Worm (Caenorhabditis elegans) whole organism, late embryonic: ENCODE results near the gene F59A6.10.

ENCODE experiments used
- F13H6.1 ChIP-seq: sonication (generic microtip); optimal IDR thresholded peaks from 2 replicates; lab custom pipeline; 2016; ENCODE audit warnings: missing genetic modification characterization, missing compliant biosample characterization
- K02D7.2 ChIP-seq: sonication (generic microtip); optimal IDR thresholded peaks from 2 replicates; lab custom pipeline; 2017; ENCODE audit warnings: mild to moderate bottlenecking, missing genetic modification characterization, missing compliant biosample characterization
- Y22D7AL.16 ChIP-seq: sonication (generic microtip); optimal IDR thresholded peaks from 2 replicates; lab custom pipeline; 2016; ENCODE audit warnings: missing genetic modification characterization, missing compliant biosample characterization
- ama-1 ChIP-seq: fragments of 150-350 bp; optimal IDR thresholded peaks from 2 replicates; lab custom pipeline; 2014
- ceh-2 ChIP-seq: sonication (generic microtip); optimal IDR thresholded peaks from 2 replicates; lab custom pipeline; 2016; ENCODE audit warnings: missing genotype, missing genetic modification characterization, missing compliant biosample characterization
- ceh-22 ChIP-seq: sonication (generic microtip); optimal IDR thresholded peaks from 2 replicates; lab custom pipeline; 2017; ENCODE audit warnings: missing biosample characterization, missing genetic modification characterization
- ceh-24 ChIP-seq: sonication (generic microtip); optimal IDR thresholded peaks from 2 replicates; lab custom pipeline; 2016; ENCODE audit warnings: mild to moderate bottlenecking, missing genetic modification characterization, missing compliant biosample characterization
- ceh-45 ChIP-seq: fragments of 200-800 bp; sonication (Bioruptor generic); IDR thresholded peaks from 2 replicates; pipeline ENCODE4 v1.3.6; 2022; ENCODE audit warnings: missing genetic modification reagents, missing genetic modification characterization, missing compliant biosample characterization
- ceh-6 ChIP-seq: fragments of 200-800 bp; sonication (Bioruptor generic); optimal IDR thresholded peaks from 2 replicates; lab custom pipeline; 2018; ENCODE audit warnings: mild to moderate bottlenecking, missing genetic modification characterization, missing compliant biosample characterization
- ceh-9 ChIP-seq: sonication (generic microtip); optimal IDR thresholded peaks from 2 replicates; lab custom pipeline; 2016; ENCODE audit warnings: mild to moderate bottlenecking, missing genetic modification characterization, inconsistent platforms, missing compliant biosample characterization
- elt-2 ChIP-seq: sonication (generic microtip); optimal IDR thresholded peaks from 2 replicates; lab custom pipeline; 2016; ENCODE audit warnings: missing genetic modification reagents, missing genetic modification characterization, missing compliant biosample characterization
- fax-1 ChIP-seq: sonication (generic microtip); optimal IDR thresholded peaks from 2 replicates; lab custom pipeline; 2016; ENCODE audit warnings: missing genotype, missing genetic modification characterization, missing compliant biosample characterization
- hlh-13 ChIP-seq: fragments of 200-800 bp; sonication (Bioruptor generic); optimal IDR thresholded peaks from 2 replicates; lab custom pipeline; 2018; ENCODE audit warnings: mild to moderate bottlenecking, missing genetic modification characterization, missing compliant biosample characterization
- hlh-15 ChIP-seq: sonication (generic microtip); optimal IDR thresholded peaks from 2 replicates; lab custom pipeline; 2016; ENCODE audit warnings: missing genetic modification characterization, missing compliant biosample characterization
- hlh-6 ChIP-seq: sonication (generic microtip); optimal IDR thresholded peaks from 2 replicates; lab custom pipeline; 2016; ENCODE audit warnings: missing genotype, missing genetic modification characterization, missing compliant biosample characterization
- mec-3 ChIP-seq: sonication (generic microtip); optimal IDR thresholded peaks from 2 replicates; lab custom pipeline; 2016; ENCODE audit warnings: borderline replicate concordance, missing genetic modification characterization, missing compliant biosample characterization
- nfya-1 ChIP-seq: sonication (generic microtip); optimal IDR thresholded peaks from 2 replicates; lab custom pipeline; 2017; ENCODE audit warnings: missing genetic modification characterization, mild to moderate bottlenecking, missing compliant biosample characterization, antibody characterized with exemption, moderate library complexity
- nhr-11 ChIP-seq: fragments of 150-350 bp; optimal IDR thresholded peaks from 2 replicates; lab custom pipeline; 2014; ENCODE audit warnings: missing biosample characterization, missing genetic modification characterization
- nhr-232 ChIP-seq: sonication (generic microtip); optimal IDR thresholded peaks from 2 replicates; lab custom pipeline; 2016; ENCODE audit warnings: missing genetic modification characterization, missing compliant biosample characterization
- odd-2 ChIP-seq: sonication (generic microtip); optimal IDR thresholded peaks from 2 replicates; lab custom pipeline; 2017; ENCODE audit warnings: antibody characterized with exemption, mild to moderate bottlenecking, missing genetic modification characterization, missing compliant biosample characterization
- pat-9 ChIP-seq: fragments of 200-800 bp; sonication (Bioruptor generic); optimal IDR thresholded peaks from 2 replicates; lab custom pipeline; 2018; ENCODE audit warnings: mild to moderate bottlenecking, missing genetic modification characterization, moderate library complexity, missing compliant biosample characterization
- pax-1 ChIP-seq: fragments of 150-350 bp; optimal IDR thresholded peaks from 2 replicates; lab custom pipeline; 2014; ENCODE audit warnings: missing biosample characterization, missing genetic modification characterization
- pha-2 ChIP-seq: sonication (generic microtip); optimal IDR thresholded peaks from 2 replicates; lab custom pipeline; 2017; ENCODE audit warnings: mild to moderate bottlenecking, missing genetic modification characterization, missing compliant biosample characterization
- pros-1 ChIP-seq: fragments of 150-350 bp; optimal IDR thresholded peaks from 2 replicates; lab custom pipeline; 2014; ENCODE audit warnings: missing biosample characterization, missing genetic modification reagents, missing genetic modification characterization
- ref-2 ChIP-seq: sonication (generic microtip); optimal IDR thresholded peaks from 2 replicates; lab custom pipeline; 2016; ENCODE audit warnings: missing genetic modification characterization, missing compliant biosample characterization
- rnt-1 ChIP-seq: sonication (generic microtip); optimal IDR thresholded peaks from 2 replicates; lab custom pipeline; 2016; ENCODE audit warnings: missing genetic modification characterization, missing compliant biosample characterization
- sox-4 ChIP-seq: sonication (generic microtip); optimal IDR thresholded peaks from 2 replicates; lab custom pipeline; 2017; ENCODE audit warnings: mild to moderate bottlenecking, missing genetic modification characterization, inconsistent platforms, missing compliant biosample characterization
- tbx-2 ChIP-seq: sonication (generic microtip); optimal IDR thresholded peaks from 2 replicates; lab custom pipeline; 2016; ENCODE audit warnings: missing genetic modification characterization, missing compliant biosample characterization
- ttx-3 ChIP-seq: sonication (generic microtip); optimal IDR thresholded peaks from 2 replicates; lab custom pipeline; 2016; ENCODE audit warnings: missing genetic modification reagents, missing genetic modification characterization, missing compliant biosample characterization
- unc-42 ChIP-seq: sonication (generic microtip); optimal IDR thresholded peaks from 2 replicates; lab custom pipeline; 2016; ENCODE audit warnings: missing genotype, missing genetic modification characterization, missing compliant biosample characterization
- unc-55 ChIP-seq: sonication (generic microtip); optimal IDR thresholded peaks from 2 replicates; lab custom pipeline; 2017; ENCODE audit warnings: missing biosample characterization, missing genetic modification reagents, missing genetic modification characterization

Gene F59A6.10

ce11 chrII:4984151-4984550 lies 19.6 kb upstream of the F59A6.10 start:
- peak; percentile 96 for TF ChIP-seq elt-2 (tag; lab: Kevin White, UChicago)
- TF ChIP-seq pha-2 (tag; lab: Kevin White, UChicago): no peak

DNA sequence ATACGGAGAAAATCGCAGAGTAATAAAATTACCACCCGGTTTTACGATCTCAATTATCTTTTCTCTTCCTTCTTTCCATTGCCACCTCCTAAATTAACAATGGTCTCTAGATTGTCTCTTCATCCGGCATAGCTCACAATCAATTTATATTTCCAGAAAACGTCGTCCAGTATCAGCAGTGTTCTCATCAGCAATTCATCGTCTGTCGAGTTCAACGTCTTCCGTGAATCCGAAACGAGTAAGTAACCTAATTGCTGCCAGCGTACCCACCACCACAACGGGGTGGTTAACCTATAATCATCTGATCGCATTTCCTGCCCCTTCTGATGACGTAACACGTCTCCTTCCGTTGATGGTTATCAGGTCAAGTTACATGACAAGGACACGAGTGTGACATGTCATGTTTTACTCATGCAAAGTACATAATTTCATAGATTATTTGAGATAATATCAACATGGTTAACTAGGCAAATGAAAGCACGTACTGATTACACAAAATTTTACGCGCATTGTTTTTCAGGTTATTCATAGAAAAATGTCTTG lies 17.7 kb upstream of the F59A6.10 start:
- TF ChIP-seq pros-1 (tag; lab: Kevin White, UChicago) (no peak), unc-55 (GFP tag; lab: Kevin White, UChicago) (peak; percentile 63), elt-2 (tag; lab: Kevin White, UChicago) (peak; percentile 78)

DNA sequence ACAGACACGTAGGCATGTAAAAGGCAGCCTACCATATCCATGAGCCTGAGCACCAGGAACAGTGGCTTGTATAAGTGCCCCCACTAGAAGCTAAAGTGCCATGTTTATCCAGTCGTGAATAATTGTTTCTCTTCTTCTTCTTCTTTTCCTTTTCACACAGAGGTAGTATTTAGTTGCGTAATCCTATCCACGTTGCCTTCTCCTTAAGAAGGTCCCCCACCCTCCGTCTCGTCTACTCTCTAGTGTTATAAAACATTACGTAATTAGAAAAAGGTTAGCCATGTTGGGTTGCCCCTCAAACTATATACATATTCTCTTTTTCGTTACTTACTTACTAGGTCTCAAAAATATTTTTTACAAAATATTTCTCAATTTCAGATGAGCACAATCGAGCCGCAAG lies 17.1 kb upstream of the F59A6.10 start:
- no peak for TF ChIP-seq ceh-24 (tag; lab: Kevin White, UChicago)
- no peak for TF ChIP-seq ceh-2 (tag; lab: Kevin White, UChicago)
- TF ChIP-seq elt-2 (tag; lab: Kevin White, UChicago): no peak
- TF ChIP-seq nhr-232: no peak
- no peak for TF ChIP-seq unc-42 (tag; lab: Kevin White, UChicago)
- TF ChIP-seq ceh-22 (tag; lab: Kevin White, UChicago): no peak
- TF ChIP-seq rnt-1 (tag; lab: Kevin White, UChicago): no peak

DNA sequence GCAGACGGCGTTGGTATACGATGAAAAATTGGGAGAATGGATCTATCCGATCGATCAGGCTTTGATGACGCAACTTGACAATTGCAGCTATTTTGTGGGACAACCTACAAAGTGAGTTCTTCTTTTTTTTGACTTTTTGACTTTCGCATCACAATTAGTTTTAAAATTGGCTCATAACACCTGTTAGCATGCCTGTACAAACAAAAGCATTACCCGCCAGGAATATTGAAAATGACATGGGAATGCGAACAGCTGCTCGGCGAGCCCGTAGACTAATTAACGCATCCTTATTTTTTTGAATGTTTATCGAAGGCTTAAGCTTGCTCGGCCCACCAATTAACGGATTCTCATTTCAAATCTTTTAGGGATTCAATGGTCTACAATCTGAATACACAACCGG lies 16.5 kb upstream of the F59A6.10 start:
- TF ChIP-seq nfya-1 (no peak), ceh-45 (GFP tag; lab: Robert Waterston, UW) (no peak), ref-2 (no peak), sox-4 (tag; lab: Kevin White, UChicago) (no peak), F13H6.1 (tag; lab: Kevin White, UChicago) (no peak)
- TF ChIP-seq, all 69 proteins: peak for 0

DNA sequence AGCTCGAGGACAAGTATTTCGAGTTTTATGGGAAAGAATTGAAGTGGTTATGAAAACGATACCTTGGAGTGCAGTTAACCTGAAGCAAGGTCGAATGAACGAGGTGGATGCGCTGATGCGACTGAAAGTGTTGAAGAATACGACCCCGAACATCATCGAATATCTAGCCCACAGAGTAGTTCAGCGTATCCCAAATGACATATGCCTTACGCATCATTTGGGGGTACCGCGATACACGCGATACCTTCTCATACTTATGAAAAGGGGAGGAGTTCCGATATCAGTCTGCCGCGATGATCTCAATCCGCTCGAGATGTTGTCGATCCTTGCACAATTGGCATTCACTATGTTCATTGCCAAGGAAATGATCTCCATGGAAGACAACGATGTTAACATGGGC lies 14.0 kb upstream of the F59A6.10 start, which contains the start of gene T27F7.12:
TSS of gene T27F7.12 (plus strand) at position 301 of the 400 bp plus-strand sequence.
- no peak for TF ChIP-seq fax-1
- TF ChIP-seq pat-9 (tag; lab: Kevin White, UChicago): no peak
- no peak for TF ChIP-seq Y22D7AL.16 (tag; lab: Kevin White, UChicago)
- no peak for TF ChIP-seq hlh-15 (tag; lab: Kevin White, UChicago)
- TF ChIP-seq ceh-2 (tag; lab: Kevin White, UChicago): no peak
- no peak for TF ChIP-seq tbx-2
- TF ChIP-seq odd-2 (tag; lab: Kevin White, UChicago): no peak
- no peak for TF ChIP-seq K02D7.2 (tag; lab: Kevin White, UChicago)
- TF ChIP-seq hlh-13 (GFP tag; lab: Kevin White, UChicago): no peak
- no peak for TF ChIP-seq ceh-6 (GFP tag; lab: Kevin White, UChicago)
- no peak for TF ChIP-seq pax-1 (tag; lab: Kevin White, UChicago)
- TF ChIP-seq nhr-11 (tag; lab: Kevin White, UChicago): no peak
- TF ChIP-seq, all 69 proteins: peak for 0

ce11 chrII:4992977-4993376 lies 10.8 kb upstream of the F59A6.10 start, which contains the start of gene pigb-1:
pigb-1 (minus strand) TSS chrII:4993077.
- TF ChIP-seq ceh-24 (tag; lab: Kevin White, UChicago) (no peak), K02D7.2 (tag; lab: Kevin White, UChicago) (no peak), rnt-1 (tag; lab: Kevin White, UChicago) (no peak), ama-1 (lab: Kevin White, UChicago) (no peak), ceh-9 (tag; lab: Kevin White, UChicago) (no peak), hlh-6 (no peak), pat-9 (tag; lab: Kevin White, UChicago) (no peak), ttx-3 (tag; lab: Kevin White, UChicago) (no peak), mec-3 (tag; lab: Kevin White, UChicago) (no peak)
- TF ChIP-seq, all 69 proteins: peak for 0
